Worm (Caenorhabditis elegans): ENCODE results near the gene T13A10.1.
"Not testable (repeated sequence)": the region's sequence is repeated elsewhere in the genome, so short reads cannot be mapped to it uniquely, and the experiment has no call there.

- not testable (repeated sequence) for TF ChIP-seq ets-4, nhr-11, nfya-1, tbx-2, pqm-1, gmeb-2 (tag; optimal IDR thresholded peaks at IDR 0.05)
Observed at ce11 chrIV:6317357-6317756, 41.5 kb downstream of the T13A10.1 start, which contains the start of gene Y73B6BL.12.

Measured in whole organism, late embryonic.